Worm (Caenorhabditis elegans) whole organism, late embryonic: ENCODE results near the gene laf-1.

Experiments used
- Y22D7AL.16 ChIP-seq: sonication (generic microtip); optimal IDR thresholded peaks from 2 replicates; lab custom pipeline; 2016; ENCODE audit warnings: missing genetic modification characterization, missing compliant biosample characterization
- ama-1 ChIP-seq: fragments of 150-350 bp; optimal IDR thresholded peaks from 2 replicates; lab custom pipeline; 2014
- che-1 ChIP-seq: sonication (generic microtip); optimal IDR thresholded peaks from 2 replicates; lab custom pipeline; 2016; ENCODE audit warnings: mild to moderate bottlenecking, missing genetic modification characterization, missing compliant biosample characterization
- elt-4 ChIP-seq: sonication (generic microtip); optimal IDR thresholded peaks from 2 replicates; lab custom pipeline; 2016; ENCODE audit warnings: missing genetic modification characterization, missing compliant biosample characterization
- nhr-11 ChIP-seq: fragments of 150-350 bp; optimal IDR thresholded peaks from 2 replicates; lab custom pipeline; 2014; ENCODE audit warnings: missing biosample characterization, missing genetic modification characterization
- pag-3 ChIP-seq: sonication (generic microtip); optimal IDR thresholded peaks from 2 replicates; lab custom pipeline; 2016; ENCODE audit warnings: missing compliant biosample characterization, missing genetic modification characterization, borderline replicate concordance
- pha-4 ChIP-seq: fragments of 150-350 bp; optimal IDR thresholded peaks from 2 replicates; lab custom pipeline; 2018; ENCODE audit warnings: missing biosample characterization, missing genetic modification reagents, missing genetic modification characterization
- pqm-1 ChIP-seq: sonication (generic microtip); optimal IDR thresholded peaks from 2 replicates; lab custom pipeline; 2016; ENCODE audit warnings: missing genetic modification characterization, missing compliant biosample characterization
- sdc-2 ChIP-seq: sonication (generic microtip); optimal IDR thresholded peaks from 2 replicates; lab custom pipeline; 2016; ENCODE audit warnings: missing genotype, missing genetic modification characterization, missing compliant biosample characterization
- syd-9 ChIP-seq: sonication (generic microtip); optimal IDR thresholded peaks from 2 replicates; lab custom pipeline; 2016; ENCODE audit warnings: mild to moderate bottlenecking, missing genetic modification characterization, moderate library complexity, missing compliant biosample characterization
- tbx-2 ChIP-seq: sonication (generic microtip); optimal IDR thresholded peaks from 2 replicates; lab custom pipeline; 2016; ENCODE audit warnings: missing genetic modification characterization, missing compliant biosample characterization
- unc-42 ChIP-seq: sonication (generic microtip); optimal IDR thresholded peaks from 2 replicates; lab custom pipeline; 2016; ENCODE audit warnings: missing genotype, missing genetic modification characterization, missing compliant biosample characterization
- ztf-16 ChIP-seq: sonication (generic microtip); optimal IDR thresholded peaks from 2 replicates; lab custom pipeline; 2017; ENCODE audit warnings: missing genetic modification characterization, missing compliant biosample characterization

ce11 chrIII:2760726-2761125 lies 18.1 kb downstream of the laf-1 start, which contains the start of gene pho-9:
- TF ChIP-seq pha-4 (tag; lab: Kevin White, UChicago) (no peak), pqm-1 (no peak), syd-9 (tag; lab: Kevin White, UChicago) (no peak), Y22D7AL.16 (no peak), unc-42 (tag; lab: Kevin White, UChicago) (no peak), pag-3 (tag; lab: Kevin White, UChicago) (no peak), nhr-11 (tag; lab: Kevin White, UChicago) (no peak), sdc-2 (tag; lab: Kevin White, UChicago) (no peak), elt-4 (tag; lab: Kevin White, UChicago) (no peak), tbx-2 (tag; lab: Kevin White, UChicago) (no peak), ama-1 (lab: Kevin White, UChicago) (no peak), che-1 (tag; lab: Kevin White, UChicago) (no peak), ztf-16 (tag; lab: Kevin White, UChicago) (no peak)
